Worm (Caenorhabditis elegans) whole organism, L4/young adult: Measurements from ENCODE around the gene col-116.

ENCODE experiments used
- W03F9.2 ChIP-seq: fragments of 150-350 bp; optimal IDR thresholded peaks from 2 replicates; lab custom pipeline; 2014; ENCODE audit warnings: missing biosample characterization, missing genetic modification characterization
- dao-5 ChIP-seq: sonication (generic microtip); optimal IDR thresholded peaks from 2 replicates; lab custom pipeline; 2016; ENCODE audit warnings: missing genotype, missing genetic modification characterization, moderate library complexity, missing compliant biosample characterization
- him-1 ChIP-seq: sonication (generic microtip); optimal IDR thresholded peaks from 2 replicates; lab custom pipeline; 2016; ENCODE audit warnings: missing genotype, missing genetic modification reagents, missing genetic modification characterization, missing compliant biosample characterization

ce11 chrIV:8357299-8357698, 1.6 kb downstream of the col-116 start:
- TF ChIP-seq W03F9.2 (no peak), dao-5 (tag; lab: Kevin White, UChicago) (no peak), him-1 (no peak)
